Worm (Caenorhabditis elegans) whole organism, early embryonic: ENCODE data around the gene moma-1.

Experiments
- B0310.2 ChIP-seq: sonication (generic microtip); optimal IDR thresholded peaks from 2 replicates; lab custom pipeline; 2016; ENCODE audit warnings: mild to moderate bottlenecking, missing genetic modification characterization, missing compliant biosample characterization
- F13C5.2 ChIP-seq: sonication (generic microtip); optimal IDR thresholded peaks from 2 replicates; lab custom pipeline; 2017; ENCODE audit warnings: mild to moderate bottlenecking, missing genetic modification characterization, inconsistent platforms, missing compliant biosample characterization
- aly-1 ChIP-seq: sonication (generic microtip); optimal IDR thresholded peaks from 2 replicates; lab custom pipeline; 2016; ENCODE audit warnings: missing genetic modification characterization, missing compliant biosample characterization
- ama-1 ChIP-seq: fragments of 150-350 bp; optimal IDR thresholded peaks from 2 replicates; lab custom pipeline; 2014
- ceh-13 ChIP-seq: fragments of 200-800 bp; sonication (Bioruptor generic); optimal IDR thresholded peaks from 2 replicates; lab custom pipeline; 2018; ENCODE audit warnings: mild to moderate bottlenecking, missing genetic modification characterization, missing compliant biosample characterization
- ceh-36 ChIP-seq: sonication (generic microtip); optimal IDR thresholded peaks from 2 replicates; lab custom pipeline; 2016; ENCODE audit warnings: missing genetic modification characterization, inconsistent platforms, missing compliant biosample characterization
- ets-7 ChIP-seq: sonication (generic microtip); optimal IDR thresholded peaks from 2 replicates; lab custom pipeline; 2016; ENCODE audit warnings: missing genotype, missing genetic modification characterization, missing compliant biosample characterization
- flt-1 ChIP-seq: fragments of 200-800 bp; sonication (Bioruptor generic); IDR thresholded peaks from 2 replicates; pipeline ENCODE4 v1.3.6; 2022; ENCODE audit warnings: missing genetic modification characterization, missing compliant biosample characterization
- hmbx-1 ChIP-seq: sonication (generic microtip); optimal IDR thresholded peaks from 2 replicates; lab custom pipeline; 2016; ENCODE audit warnings: mild to moderate bottlenecking, missing genetic modification characterization, missing compliant biosample characterization
- hmg-4 ChIP-seq: fragments of 200-800 bp; sonication (Bioruptor generic); optimal IDR thresholded peaks from 2 replicates; lab custom pipeline; 2018; ENCODE audit warnings: mild to moderate bottlenecking, missing genetic modification characterization, missing compliant biosample characterization
- hnd-1 ChIP-seq: sonication (generic microtip); optimal IDR thresholded peaks from 2 replicates; lab custom pipeline; 2016; ENCODE audit warnings: missing genetic modification characterization, missing compliant biosample characterization
- pes-1 ChIP-seq: fragments of 200-800 bp; sonication (Bioruptor generic); IDR thresholded peaks from 2 replicates; pipeline ENCODE4 v1.3.6; 2022; ENCODE audit warnings: missing genetic modification reagents, missing genetic modification characterization, missing compliant biosample characterization
- scrt-1 ChIP-seq: fragments of 200-800 bp; sonication (Bioruptor generic); IDR thresholded peaks from 2 replicates; pipeline ENCODE4 v1.3.6; 2022; ENCODE audit warnings: missing genetic modification characterization, missing compliant biosample characterization
- sea-1 ChIP-seq: fragments of 200-800 bp; sonication (Bioruptor generic); conservative IDR thresholded peaks from 2 replicates; pipeline ENCODE4 v1.3.6; 2022; ENCODE audit warnings: missing genetic modification characterization, missing compliant biosample characterization
- tbx-11 ChIP-seq: fragments of 200-800 bp; sonication (Bioruptor generic); IDR thresholded peaks from 2 replicates; pipeline ENCODE4 v1.3.6; 2022; ENCODE audit warnings: missing genetic modification characterization, missing compliant biosample characterization
- tbx-37 ChIP-seq: fragments of 200-800 bp; sonication (Bioruptor generic); conservative IDR thresholded peaks from 2 replicates; pipeline ENCODE4 v1.3.6; 2022; ENCODE audit warnings: missing genetic modification reagents, missing genetic modification characterization, missing compliant biosample characterization
- tra-4 ChIP-seq: sonication (generic microtip); optimal IDR thresholded peaks from 2 replicates; lab custom pipeline; 2017; ENCODE audit warnings: missing genetic modification characterization, missing compliant biosample characterization

The moma-1 gene

DNA sequence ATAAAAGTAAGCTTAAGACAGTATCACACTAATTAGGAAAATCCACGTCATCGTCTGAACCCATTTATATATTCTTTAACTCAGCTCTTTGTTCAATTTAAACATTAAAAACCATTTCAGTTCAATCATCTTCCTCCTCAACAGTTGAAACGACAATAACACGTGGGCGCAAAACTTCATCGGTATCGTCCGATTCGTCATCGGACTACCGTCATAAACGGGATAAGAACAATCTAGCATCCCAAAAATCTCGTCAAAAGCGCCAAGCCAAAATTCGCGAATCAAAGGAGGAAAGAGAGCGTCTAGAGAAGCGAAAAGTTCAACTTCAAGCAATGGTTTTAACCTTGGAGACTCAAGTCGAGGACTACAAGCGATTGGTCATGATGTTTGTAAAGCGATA is 17.0 kb downstream of the moma-1 start:
- TF ChIP-seq pes-1 (GFP tag; lab: Robert Waterston, UW) (no peak), B0310.2 (tag; lab: Kevin White, UChicago) (no peak), tbx-11 (GFP tag; lab: Robert Waterston, UW) (no peak), ets-7 (no peak), hmbx-1 (tag; lab: Kevin White, UChicago) (no peak), ceh-36 (no peak), aly-1 (tag; lab: Kevin White, UChicago) (no peak), tbx-37 (GFP tag; lab: Robert Waterston, UW) (no peak), hnd-1 (tag; lab: Kevin White, UChicago) (no peak), tra-4 (tag; lab: Kevin White, UChicago) (no peak)

DNA sequence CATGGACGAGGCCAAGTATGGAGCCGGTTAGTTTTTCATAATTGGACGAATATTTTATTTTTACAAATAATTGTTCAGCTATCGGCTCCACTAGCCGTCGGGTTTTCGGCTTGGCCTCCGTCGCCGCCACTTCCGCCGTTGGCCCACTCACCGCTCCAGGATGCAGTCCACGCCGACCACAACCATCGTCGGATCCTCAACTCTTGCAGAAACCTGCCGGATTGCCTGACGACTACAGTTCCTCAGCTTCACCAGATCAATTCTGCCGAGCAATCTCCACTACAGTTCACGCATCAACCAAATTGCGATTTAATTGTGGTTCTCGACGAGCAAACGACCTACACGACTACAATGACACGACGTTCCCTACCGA is 17.8 kb downstream of the moma-1 start:
- TF ChIP-seq ama-1 (lab: Kevin White, UChicago) = no peak
- no peak for TF ChIP-seq ets-7
- no peak for TF ChIP-seq ceh-36
- TF ChIP-seq pes-1 (GFP tag; lab: Robert Waterston, UW) = no peak
- no peak for TF ChIP-seq aly-1 (tag; lab: Kevin White, UChicago)
- no peak for TF ChIP-seq flt-1 (GFP tag; lab: Robert Waterston, UW)
- no peak for TF ChIP-seq hnd-1 (tag; lab: Kevin White, UChicago)
- 0 out of 2 replicates have a peak, but pooled peaks have one; percentile 11 for TF ChIP-seq tbx-11 (GFP tag; lab: Robert Waterston, UW)
- peak; percentile 18 for TF ChIP-seq hmg-4 (GFP tag; lab: Kevin White, UChicago)

DNA sequence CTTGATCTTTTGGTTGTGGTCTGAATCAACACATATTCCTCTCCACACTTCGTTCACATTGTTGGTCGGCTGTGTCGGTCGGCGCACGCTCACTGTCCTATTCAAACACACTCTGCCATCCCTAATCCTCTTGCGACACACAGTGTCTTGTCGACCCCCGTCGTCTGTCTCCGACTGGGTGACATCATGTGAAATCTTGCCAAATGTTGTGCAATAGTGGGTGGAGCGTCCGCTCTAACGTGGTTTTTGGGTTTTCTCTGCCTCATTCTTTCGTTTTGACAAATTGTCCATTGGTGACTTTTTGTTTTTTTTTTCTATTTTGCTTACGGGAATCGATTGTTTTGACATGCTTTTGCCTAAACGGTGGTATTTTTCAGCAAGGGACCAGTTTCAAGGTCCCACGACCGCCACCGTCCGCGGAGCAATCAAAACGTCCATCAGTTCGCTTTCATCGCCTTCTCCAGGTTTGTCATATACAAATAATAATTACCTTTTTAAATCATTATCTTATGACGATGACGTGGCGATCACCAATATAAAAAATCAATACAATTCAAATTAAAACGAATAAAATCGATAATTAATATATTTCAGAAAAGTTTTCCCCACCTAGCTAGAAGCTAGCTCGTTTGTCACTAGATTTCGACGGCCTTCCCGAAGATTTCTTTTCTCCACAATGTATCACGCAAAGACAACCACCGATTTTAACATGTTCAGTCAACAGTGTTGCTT is 18.3 kb downstream of the moma-1 start:
- TF ChIP-seq hmg-4 (GFP tag; lab: Kevin White, UChicago) (peak; percentile 76), ceh-36 (no peak), F13C5.2 (tag; lab: Kevin White, UChicago) (peak; percentile 48), hmbx-1 (tag; lab: Kevin White, UChicago) (no peak), aly-1 (tag; lab: Kevin White, UChicago) (no peak), B0310.2 (tag; lab: Kevin White, UChicago) (no peak), tra-4 (tag; lab: Kevin White, UChicago) (no peak), ceh-13 (no peak), ets-7 (no peak), scrt-1 (GFP tag; lab: Robert Waterston, UW) (no peak), tbx-11 (GFP tag; lab: Robert Waterston, UW) (no peak), pes-1 (GFP tag; lab: Robert Waterston, UW) (no peak), sea-1 (GFP tag; lab: Robert Waterston, UW) (0 out of 2 replicates have a peak, but pooled peaks have one; percentile 53), tbx-37 (GFP tag; lab: Robert Waterston, UW) (0 out of 2 replicates have a peak, but pooled peaks have one; percentile 13), ama-1 (lab: Kevin White, UChicago) (peak; percentile 16), hnd-1 (tag; lab: Kevin White, UChicago) (no peak), flt-1 (GFP tag; lab: Robert Waterston, UW) (peak; percentile 54)

DNA sequence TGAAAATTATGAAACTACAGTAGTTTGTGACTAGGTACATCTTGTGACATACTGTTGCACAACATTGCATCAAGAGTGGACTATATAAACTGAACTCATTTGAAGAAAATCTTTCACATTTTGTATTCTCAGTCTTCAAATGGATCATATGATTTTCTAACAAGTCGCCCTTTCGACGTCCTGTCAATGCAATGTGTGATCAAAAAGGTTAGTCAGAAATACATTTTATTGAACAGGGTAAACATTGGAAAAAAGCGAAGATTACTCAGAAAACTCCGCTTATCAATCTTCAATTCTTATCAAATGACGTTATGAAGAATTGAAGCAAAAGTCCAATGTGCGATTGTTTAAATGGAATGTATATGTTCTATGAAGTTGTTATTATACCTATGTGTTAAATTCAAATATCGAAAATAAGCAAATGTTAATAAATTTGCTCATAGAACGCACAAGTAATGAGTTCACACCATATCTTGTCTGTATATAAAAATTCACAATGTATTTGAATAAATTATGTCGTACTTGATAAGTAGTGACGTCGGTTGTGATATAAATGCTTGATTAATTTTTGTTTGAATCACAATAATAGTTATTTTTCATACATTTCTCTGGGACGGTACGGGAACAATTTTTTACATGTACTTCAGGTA is 19.2 kb downstream of the moma-1 start, which contains the start of gene zip-2:
Gene zip-2, plus strand, starts transcription at position 128 of the 650 bp plus-strand sequence.
- TF ChIP-seq aly-1 (tag; lab: Kevin White, UChicago) = no peak
- no peak for TF ChIP-seq hmbx-1 (tag; lab: Kevin White, UChicago)
- TF ChIP-seq hnd-1 (tag; lab: Kevin White, UChicago) = no peak
- no peak for TF ChIP-seq sea-1 (GFP tag; lab: Robert Waterston, UW)
- TF ChIP-seq scrt-1 (GFP tag; lab: Robert Waterston, UW) = no peak
- no peak for TF ChIP-seq tbx-37 (GFP tag; lab: Robert Waterston, UW)
- TF ChIP-seq ama-1 (lab: Kevin White, UChicago) = no peak
- no peak for TF ChIP-seq ets-7
- no peak for TF ChIP-seq tra-4 (tag; lab: Kevin White, UChicago)
- no peak for TF ChIP-seq ceh-36
- no peak for TF ChIP-seq hmg-4 (GFP tag; lab: Kevin White, UChicago)
- TF ChIP-seq B0310.2 (tag; lab: Kevin White, UChicago) = no peak
- TF ChIP-seq ceh-13 = no peak
- TF ChIP-seq flt-1 (GFP tag; lab: Robert Waterston, UW) = no peak

DNA sequence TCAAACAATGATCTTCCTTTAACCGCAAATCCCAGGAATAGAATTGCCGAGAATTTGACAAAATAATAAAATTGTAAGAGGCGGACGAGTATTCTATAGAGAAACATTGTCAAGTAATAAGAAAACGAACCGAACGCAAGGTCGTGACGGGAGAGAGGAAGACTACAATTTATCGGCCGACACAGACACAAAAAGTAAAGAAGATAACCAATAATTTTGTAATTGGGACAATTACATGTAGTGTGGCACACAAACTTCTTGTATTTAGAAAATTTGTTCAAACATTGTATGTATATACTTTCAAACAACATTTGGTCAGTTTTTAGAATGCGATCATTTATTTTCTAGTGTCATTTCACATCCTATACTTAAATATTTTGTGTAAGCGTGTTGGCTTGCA is 20.2 kb downstream of the moma-1 start, which contains the start of gene ceeh-1:
Gene ceeh-1, minus strand, starts transcription at position 317 of the 400 bp plus-strand sequence.
- TF ChIP-seq scrt-1 (GFP tag; lab: Robert Waterston, UW) (no peak), ceh-36 (no peak), ets-7 (no peak), pes-1 (GFP tag; lab: Robert Waterston, UW) (no peak), flt-1 (GFP tag; lab: Robert Waterston, UW) (no peak), aly-1 (tag; lab: Kevin White, UChicago) (no peak), ceh-13 (no peak), F13C5.2 (tag; lab: Kevin White, UChicago) (no peak), sea-1 (GFP tag; lab: Robert Waterston, UW) (no peak), hmbx-1 (tag; lab: Kevin White, UChicago) (no peak), tra-4 (tag; lab: Kevin White, UChicago) (no peak)

DNA sequence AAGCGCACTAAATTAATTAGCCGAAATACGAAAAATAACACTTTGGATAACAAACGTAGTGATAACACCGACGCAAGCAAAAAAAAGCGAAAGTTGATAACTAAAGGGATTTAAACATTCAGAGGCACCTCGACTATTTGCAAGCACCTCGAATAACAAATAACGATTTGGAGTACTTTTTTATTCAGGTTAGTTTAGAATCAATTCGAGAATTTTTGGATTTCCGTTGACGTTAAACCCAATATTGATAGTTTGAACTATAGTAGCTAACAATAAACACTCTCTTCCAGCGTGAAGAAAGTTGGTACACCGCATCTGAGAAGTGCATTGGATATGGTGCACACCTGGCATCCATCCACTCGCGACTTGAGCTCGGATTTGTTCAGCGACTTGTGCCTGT is 26.9 kb downstream of the moma-1 start:
- no peak for TF ChIP-seq hnd-1 (tag; lab: Kevin White, UChicago)
- TF ChIP-seq flt-1 (GFP tag; lab: Robert Waterston, UW) = no peak
- TF ChIP-seq ets-7 = no peak
- TF ChIP-seq pes-1 (GFP tag; lab: Robert Waterston, UW) = no peak
- no peak for TF ChIP-seq scrt-1 (GFP tag; lab: Robert Waterston, UW)
- TF ChIP-seq F13C5.2 (tag; lab: Kevin White, UChicago) = no peak
- TF ChIP-seq sea-1 (GFP tag; lab: Robert Waterston, UW) = no peak
